Worm (Caenorhabditis elegans) whole organism, L1 larva: ENCODE measurements around the gene Y54G2A.12.
"Not testable (repeated sequence)": the region's sequence is repeated elsewhere in the genome, so short reads cannot be mapped to it uniquely, and the experiment has no call there.

Experiments
- C16A3.4 ChIP-seq: fragments of 150-350 bp; optimal IDR thresholded peaks from 2 replicates; lab custom pipeline; 2014; ENCODE audit warnings: missing biosample characterization, missing genetic modification characterization
- C34B4.2 ChIP-seq: sonication (generic microtip); optimal IDR thresholded peaks from 2 replicates; lab custom pipeline; 2017; ENCODE audit warnings: mild to moderate bottlenecking, missing genetic modification characterization, missing compliant biosample characterization
- aly-2 ChIP-seq: fragments of 150-350 bp; optimal IDR thresholded peaks from 2 replicates; lab custom pipeline; 2014; ENCODE audit warnings: missing biosample characterization, missing genetic modification characterization
- ama-1 ChIP-seq: fragments of 150-350 bp; optimal IDR thresholded peaks from 2 replicates; lab custom pipeline; 2014
- blmp-1 ChIP-seq: fragments of 150-350 bp; optimal IDR thresholded peaks from 2 replicates; lab custom pipeline; 2014; ENCODE audit warnings: missing biosample characterization, missing genetic modification characterization
- ceh-63 ChIP-seq: fragments of 200-800 bp; sonication (Bioruptor generic); optimal IDR thresholded peaks from 2 replicates; lab custom pipeline; 2018; ENCODE audit warnings: mild to moderate bottlenecking, missing genetic modification characterization, missing compliant biosample characterization
- ceh-82 ChIP-seq, 3 experiments: fragments of 150-350 bp in 1 of 3; sonication (generic microtip) in 2 of 3; optimal IDR thresholded peaks; 2 replicates each; lab custom pipeline; 2014 to 2017; ENCODE audit warnings: missing biosample characterization in 3 of 3, missing genetic modification characterization in 3 of 3
- ces-1 ChIP-seq: fragments of 150-350 bp; optimal IDR thresholded peaks from 2 replicates; lab custom pipeline; 2014; ENCODE audit warnings: missing biosample characterization, missing genetic modification reagents, missing genetic modification characterization
- efl-1 ChIP-seq, 4 experiments: fragments of 150-350 bp; optimal IDR thresholded peaks in 3 of 4; peaks in 1 of 4; 1 replicate in 1 of 4; 2 replicates in 3 of 4; lab custom pipeline; 2014; ENCODE audit warnings: missing biosample characterization in 2 of 4, missing genetic modification characterization in 2 of 4, missing genetic modification reagents in 2 of 4
- efl-3 ChIP-seq: fragments of 200-800 bp; sonication (Bioruptor generic); optimal IDR thresholded peaks from 2 replicates; lab custom pipeline; 2018; ENCODE audit warnings: mild to moderate bottlenecking, missing genetic modification characterization, missing compliant biosample characterization
- elt-2 ChIP-seq: sonication (generic microtip); optimal IDR thresholded peaks from 2 replicates; lab custom pipeline; 2016; ENCODE audit warnings: missing genetic modification characterization, mild to moderate bottlenecking, inconsistent platforms, missing compliant biosample characterization, missing genetic modification reagents
- ets-5 ChIP-seq: fragments of 200-800 bp; sonication (Bioruptor generic); IDR thresholded peaks from 2 replicates; pipeline ENCODE4 v1.3.6; 2022; ENCODE audit warnings: missing genetic modification characterization, missing compliant biosample characterization
- fos-1 ChIP-seq: fragments of 150-350 bp; optimal IDR thresholded peaks from 2 replicates; lab custom pipeline; 2014; ENCODE audit warnings: missing biosample characterization, missing genetic modification characterization
- hpl-2 ChIP-seq: fragments of 150-350 bp; optimal IDR thresholded peaks from 2 replicates; lab custom pipeline; 2014; ENCODE audit warnings: missing biosample characterization, missing genetic modification reagents, missing genetic modification characterization
- isw-1 ChIP-seq: fragments of 200-800 bp; sonication (Bioruptor generic); IDR thresholded peaks from 2 replicates; pipeline ENCODE4 v1.3.6; 2022; ENCODE audit warnings: missing genetic modification characterization, missing compliant biosample characterization
- lin-15B ChIP-seq: fragments of 150-350 bp; sonication (generic microtip); optimal IDR thresholded peaks from 3 replicates; lab custom pipeline; 2014; ENCODE audit warnings: missing biosample characterization, missing genetic modification characterization
- lin-35 ChIP-seq, 2 experiments: fragments of 150-350 bp; optimal IDR thresholded peaks; 2 replicates each; lab custom pipeline; 2014; ENCODE audit warnings: missing biosample characterization in 2 of 2, missing genetic modification characterization in 2 of 2, missing genetic modification reagents in 2 of 2
- lin-39 ChIP-seq: fragments of 150-350 bp; optimal IDR thresholded peaks from 2 replicates; lab custom pipeline; 2014; ENCODE audit warnings: missing biosample characterization, missing genetic modification reagents, missing genetic modification characterization
- lir-3 ChIP-seq: sonication (generic microtip); optimal IDR thresholded peaks from 2 replicates; lab custom pipeline; 2016; ENCODE audit warnings: mild to moderate bottlenecking, missing genetic modification characterization, moderate library complexity, missing compliant biosample characterization; ENCODE audit not compliant: poor library complexity
- lsy-2 ChIP-seq, 2 experiments: fragments of 150-350 bp; optimal IDR thresholded peaks; 2 replicates each; lab custom pipeline; 2014; ENCODE audit warnings: missing biosample characterization in 2 of 2, missing genetic modification characterization in 2 of 2
- mab-9 ChIP-seq: fragments of 200-800 bp; sonication (Bioruptor generic); IDR thresholded peaks from 2 replicates; pipeline ENCODE4 v1.3.6; 2022; ENCODE audit warnings: missing genetic modification reagents, missing genetic modification characterization, missing compliant biosample characterization
- mdl-1 ChIP-seq, 2 experiments: fragments of 150-350 bp; optimal IDR thresholded peaks; 2 replicates each; lab custom pipeline; 2014 to 2017; ENCODE audit warnings: missing biosample characterization in 2 of 2, missing genetic modification characterization in 2 of 2, inconsistent platforms in 1 of 2
- mef-2 ChIP-seq: fragments of 150-350 bp; optimal IDR thresholded peaks from 2 replicates; lab custom pipeline; 2014; ENCODE audit warnings: missing biosample characterization, missing genetic modification characterization
- nhr-11 ChIP-seq: fragments of 150-350 bp; optimal IDR thresholded peaks from 2 replicates; lab custom pipeline; 2014; ENCODE audit warnings: missing biosample characterization, missing genetic modification characterization
- nhr-12 ChIP-seq: sonication (generic microtip); optimal IDR thresholded peaks from 2 replicates; lab custom pipeline; 2017; ENCODE audit warnings: missing biosample characterization, missing genetic modification characterization
- nhr-19 ChIP-seq: fragments of 200-800 bp; sonication (Bioruptor generic); conservative IDR thresholded peaks from 2 replicates; pipeline ENCODE4 v1.3.6; 2022; ENCODE audit warnings: missing genetic modification characterization, missing compliant biosample characterization
- nhr-20 ChIP-seq: sonication (generic microtip); optimal IDR thresholded peaks from 2 replicates; lab custom pipeline; 2016; ENCODE audit warnings: mild to moderate bottlenecking, missing genetic modification characterization, missing compliant biosample characterization
- nhr-237 ChIP-seq: fragments of 150-350 bp; optimal IDR thresholded peaks from 2 replicates; lab custom pipeline; 2014; ENCODE audit warnings: missing biosample characterization, missing genetic modification characterization
- nhr-28 ChIP-seq: fragments of 150-350 bp; optimal IDR thresholded peaks from 2 replicates; lab custom pipeline; 2014; ENCODE audit warnings: missing biosample characterization, missing genetic modification characterization
- nhr-47 ChIP-seq: sonication (generic microtip); optimal IDR thresholded peaks from 2 replicates; lab custom pipeline; 2016; ENCODE audit warnings: mild to moderate bottlenecking, missing genetic modification characterization, moderate library complexity, missing compliant biosample characterization
- nhr-71 ChIP-seq: sonication (generic microtip); optimal IDR thresholded peaks from 2 replicates; lab custom pipeline; 2016; ENCODE audit warnings: mild to moderate bottlenecking, missing genetic modification characterization, moderate library complexity, missing compliant biosample characterization
- nhr-76 ChIP-seq: sonication (generic microtip); optimal IDR thresholded peaks from 2 replicates; lab custom pipeline; 2017; ENCODE audit warnings: missing biosample characterization, missing genetic modification characterization
- nhr-84 ChIP-seq: sonication (generic microtip); optimal IDR thresholded peaks from 2 replicates; lab custom pipeline; 2017; ENCODE audit warnings: missing biosample characterization, missing genetic modification characterization
- snpc-4 ChIP-seq: fragments of 150-350 bp; optimal IDR thresholded peaks from 2 replicates; lab custom pipeline; 2014; ENCODE audit warnings: missing biosample characterization, missing genetic modification characterization
- snu-23 ChIP-seq: sonication (generic microtip); optimal IDR thresholded peaks from 2 replicates; lab custom pipeline; 2016; ENCODE audit warnings: missing genetic modification characterization, missing compliant biosample characterization
- tbx-2 ChIP-seq: sonication (generic microtip); optimal IDR thresholded peaks from 2 replicates; lab custom pipeline; 2016; ENCODE audit warnings: missing genetic modification characterization, missing compliant biosample characterization
- unc-130 ChIP-seq: fragments of 150-350 bp; optimal IDR thresholded peaks from 2 replicates; lab custom pipeline; 2017; ENCODE audit warnings: missing biosample characterization, missing genetic modification characterization, inconsistent platforms
- xbp-1 ChIP-seq: sonication (generic microtip); optimal IDR thresholded peaks from 2 replicates; lab custom pipeline; 2016; ENCODE audit warnings: missing genetic modification characterization, missing compliant biosample characterization
- ztf-4 ChIP-seq: fragments of 150-350 bp; optimal IDR thresholded peaks from 2 replicates; lab custom pipeline; 2014; ENCODE audit warnings: missing biosample characterization, missing genetic modification characterization

Y54G2A.12 gene

DNA sequence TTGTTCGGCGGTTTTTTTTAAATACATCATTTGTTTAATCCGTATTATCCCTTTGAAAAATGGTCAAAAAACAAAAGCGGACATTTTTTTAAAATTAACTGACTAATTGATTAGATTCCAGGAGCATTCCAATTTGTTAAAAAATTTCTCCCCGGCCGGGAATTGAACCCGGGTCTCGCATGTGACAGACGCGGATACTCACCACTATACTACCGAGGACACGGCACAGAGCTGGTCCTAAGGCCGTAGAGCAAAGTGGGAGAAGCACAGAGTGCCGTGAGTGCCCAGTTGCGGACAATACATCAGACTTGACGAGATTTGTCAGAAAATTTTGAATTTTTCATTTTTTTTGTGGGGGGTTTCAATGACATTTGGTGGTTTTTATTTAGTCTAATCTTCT lies 18.4 kb upstream of the Y54G2A.12 start (continued):
- no peak for TF ChIP-seq nhr-237 (tag; lab: Kevin White, UChicago)
- TF ChIP-seq C16A3.4 (tag; lab: Kevin White, UChicago): no peak
- no peak for TF ChIP-seq nhr-11 (tag; lab: Kevin White, UChicago)
- TF ChIP-seq hpl-2 (GFP tag; lab: Kevin White, UChicago): peak; percentile 4
- peak in 1 of 2 experiments; percentile 48 for TF ChIP-seq efl-1 (optimal IDR thresholded peaks at IDR 0.05; lab: Kevin White, UChicago)
- peak in 1 of 2 experiments; percentile 3 for TF ChIP-seq efl-1 (GFP tag; optimal IDR thresholded peaks at IDR 0.05 in 1 of 2; lab: Kevin White, UChicago)

DNA sequence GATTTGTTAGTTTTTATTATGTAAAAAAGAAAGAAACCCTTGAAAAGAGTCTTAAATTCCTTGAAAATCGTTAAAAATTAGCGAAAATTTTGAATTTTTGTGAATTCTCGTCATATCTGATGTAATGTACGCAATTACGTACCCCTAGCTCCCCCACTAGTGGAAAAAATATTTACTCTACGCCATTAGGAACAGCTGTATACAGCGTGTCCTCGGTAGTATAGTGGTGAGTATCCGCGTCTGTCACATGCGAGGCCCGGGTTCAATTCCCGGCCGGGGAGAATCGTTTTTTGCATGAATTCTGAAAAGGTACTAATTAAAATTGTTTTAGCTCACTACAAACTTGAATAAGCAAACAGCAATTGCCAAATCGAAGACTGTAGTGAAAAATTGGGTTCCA lies 17.2 kb upstream of the Y54G2A.12 start:
- TF ChIP-seq efl-1 (optimal IDR thresholded peaks at IDR 0.05; lab: Kevin White, UChicago): no peak
- TF ChIP-seq efl-1 (GFP tag; optimal IDR thresholded peaks at IDR 0.05 in 1 of 2; lab: Kevin White, UChicago): peak in 1 of 2 experiments; percentile 41
- TF ChIP-seq ceh-63 (GFP tag; lab: Kevin White, UChicago): no peak

DNA sequence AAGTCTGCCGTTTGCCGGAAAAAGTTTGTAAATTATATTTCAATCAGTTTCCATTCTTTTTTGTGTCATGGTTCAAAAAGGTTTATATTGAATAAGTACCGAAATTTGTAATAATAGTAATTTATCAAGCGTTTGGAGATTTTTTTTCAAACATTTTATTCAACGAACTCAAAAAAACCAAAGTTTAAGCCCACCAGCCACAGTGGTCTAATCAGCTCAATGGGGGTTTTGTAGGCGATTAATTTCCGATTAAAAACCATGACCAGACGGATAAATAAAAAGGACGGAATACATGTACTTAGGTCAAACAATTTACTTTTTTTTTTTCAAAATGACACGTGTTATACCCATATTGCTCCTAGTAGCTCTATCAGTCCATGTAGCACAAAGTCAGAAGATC lies 16.7 kb upstream of the Y54G2A.12 start, which contains the start of gene Y54G2A.10:
Gene Y54G2A.10 (plus strand): TSS at position 301 of the 400 bp plus-strand sequence.
- no peak for TF ChIP-seq nhr-71 (tag; lab: Kevin White, UChicago)
- no peak for TF ChIP-seq mab-9 (GFP tag; lab: Robert Waterston, UW)
- no peak for TF ChIP-seq fos-1 (tag; lab: Kevin White, UChicago)
- TF ChIP-seq mdl-1 (tag; optimal IDR thresholded peaks at IDR 0.05; lab: Kevin White, UChicago): no peak
- TF ChIP-seq mef-2 (tag; lab: Kevin White, UChicago): no peak
- TF ChIP-seq snu-23: peak; percentile 4
- TF ChIP-seq xbp-1: no peak
- no peak for TF ChIP-seq nhr-12
- TF ChIP-seq, all 84 proteins: peak for 1

DNA sequence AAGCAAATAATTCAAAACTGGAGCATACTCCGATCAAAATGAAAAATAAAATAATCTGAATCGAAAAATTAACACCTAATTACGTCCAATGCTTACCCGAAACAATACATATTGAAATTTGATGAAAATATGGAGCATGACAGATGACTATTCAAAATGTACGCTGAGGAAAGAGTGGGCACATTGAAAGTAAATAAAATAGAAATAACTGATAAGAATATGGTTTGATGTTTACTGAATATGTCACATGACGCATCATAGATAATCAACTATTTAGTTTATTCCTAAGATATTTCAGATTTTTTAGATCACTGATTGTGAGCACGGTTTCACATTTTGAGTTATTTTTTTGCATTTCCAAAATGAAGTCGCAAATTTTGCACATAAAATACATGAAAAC lies 15.7 kb upstream of the Y54G2A.12 start, which contains the start of gene Y54G2A.52:
Gene Y54G2A.52 (minus strand): TSS at position 348 of the 400 bp plus-strand sequence.
- TF ChIP-seq lin-15B (no peak), nhr-76 (no peak), elt-2 (tag; lab: Kevin White, UChicago) (peak; percentile 63), lin-35 (GFP tag; optimal IDR thresholded peaks at IDR 0.05; lab: Kevin White, UChicago) (peak in 1 of 2 experiments; percentile 38)
- TF ChIP-seq, all 84 proteins: peak for 2

DNA sequence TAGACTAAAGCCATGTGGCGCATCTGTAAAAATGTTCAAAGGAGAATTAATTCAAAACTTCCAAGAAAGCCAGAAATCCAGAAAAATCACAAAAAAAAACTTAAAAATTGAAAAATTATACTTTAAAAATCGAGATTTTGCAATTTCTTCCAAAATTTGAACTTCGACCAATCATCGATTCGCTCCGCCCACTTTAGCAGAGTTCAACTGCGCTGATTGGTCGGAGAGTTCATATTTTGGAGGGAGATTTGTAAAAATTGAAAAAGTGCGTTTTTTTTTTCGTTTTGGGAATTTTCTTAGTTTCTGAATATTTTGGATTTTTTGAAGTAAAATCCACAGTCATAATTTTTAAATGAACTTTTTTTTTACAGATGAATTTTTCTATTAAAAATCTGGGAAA lies 11.3 kb upstream of the Y54G2A.12 start:
- TF ChIP-seq lin-15B (no peak), efl-1 (optimal IDR thresholded peaks at IDR 0.05; lab: Kevin White, UChicago) (no peak), efl-1 (GFP tag; optimal IDR thresholded peaks at IDR 0.05 in 1 of 2; lab: Kevin White, UChicago) (peak in 1 of 2 experiments; percentile 25)

DNA sequence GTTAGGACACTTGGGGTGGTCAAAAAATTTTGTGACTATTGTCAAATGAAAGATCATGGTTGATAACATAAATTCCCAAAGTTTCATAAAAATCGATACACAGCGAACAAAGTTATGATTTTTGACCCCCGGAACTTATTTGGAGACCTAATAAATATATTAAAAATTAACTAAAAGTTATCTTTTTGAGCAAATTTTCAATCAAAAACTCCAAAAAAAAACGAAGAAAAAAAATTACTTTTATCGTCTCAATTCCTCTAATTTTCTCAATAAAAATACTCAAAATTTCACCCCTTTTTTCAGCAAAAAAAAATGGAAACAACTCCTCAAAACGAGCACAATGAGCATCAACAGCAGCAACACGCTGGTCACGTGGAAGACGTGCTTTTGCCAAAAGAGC lies 5.7 kb upstream of the Y54G2A.12 start, which contains the start of gene atln-1:
Gene atln-1 (plus strand): TSS at position 301 of the 400 bp plus-strand sequence.
- TF ChIP-seq mef-2, C34B4.2, ztf-4 (tag; lab: Kevin White, UChicago): not testable (repeated sequence)

DNA sequence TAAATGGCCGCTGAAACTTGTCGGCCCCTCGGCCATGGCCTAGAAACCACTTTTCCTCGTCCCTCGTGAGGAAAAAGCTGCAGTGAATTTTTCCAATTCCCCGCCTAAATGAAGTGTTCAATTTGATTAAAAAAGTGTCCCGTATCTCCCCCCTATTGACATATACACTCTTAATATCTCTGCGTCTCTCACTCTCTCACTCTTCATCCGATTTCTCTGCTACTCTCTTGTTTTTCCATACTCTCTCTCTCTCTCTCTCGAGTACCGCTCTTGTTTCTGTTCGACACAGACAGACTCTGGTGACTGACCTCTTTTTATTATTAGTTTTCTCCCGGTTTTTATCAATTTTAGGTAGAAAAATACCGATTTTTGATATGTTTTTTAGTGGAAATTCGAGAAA lies 2.4 kb upstream of the Y54G2A.12 start:
- TF ChIP-seq nhr-76 (no peak), nhr-19 (GFP tag; lab: Robert Waterston, UW) (no peak), snu-23 (peak; percentile 68), nhr-84 (tag; lab: Kevin White, UChicago) (no peak), ets-5 (GFP tag; lab: Robert Waterston, UW) (no peak), nhr-11 (tag; lab: Kevin White, UChicago) (no peak), isw-1 (GFP tag; lab: Robert Waterston, UW) (peak; percentile 27), lsy-2 (tag; optimal IDR thresholded peaks at IDR 0.05; lab: Kevin White, UChicago) (peak; percentile 46 to 57), nhr-28 (tag; lab: Kevin White, UChicago) (no peak), efl-3 (GFP tag; lab: Kevin White, UChicago) (no peak), nhr-47 (tag; lab: Kevin White, UChicago) (peak; percentile 54), ceh-82 (tag; optimal IDR thresholded peaks at IDR 0.05; lab: Kevin White, UChicago) (peak; percentile 3 to 46 (median 40)), lin-35 (GFP tag; optimal IDR thresholded peaks at IDR 0.05; lab: Kevin White, UChicago) (peak; percentile 45 to 55), aly-2 (tag; lab: Kevin White, UChicago) (no peak), mdl-1 (tag; optimal IDR thresholded peaks at IDR 0.05; lab: Kevin White, UChicago) (no peak), ama-1 (no peak), efl-1 (optimal IDR thresholded peaks at IDR 0.05; lab: Kevin White, UChicago) (peak; percentile 69 to 72), efl-1 (GFP tag; optimal IDR thresholded peaks at IDR 0.05 in 1 of 2; lab: Kevin White, UChicago) (peak; percentile 47 to 87), snpc-4 (tag; lab: Kevin White, UChicago) (no peak), lin-39 (tag; lab: Kevin White, UChicago) (no peak), unc-130 (no peak), mab-9 (GFP tag; lab: Robert Waterston, UW) (no peak), tbx-2 (tag; lab: Kevin White, UChicago) (peak; percentile 46), ces-1 (GFP tag; lab: Kevin White, UChicago) (no peak), nhr-20 (tag; lab: Kevin White, UChicago) (peak; percentile 46), blmp-1 (tag; lab: Kevin White, UChicago) (peak; percentile 38), lir-3 (tag; lab: Kevin White, UChicago) (no peak)
